Fruit fly (Drosophila melanogaster) whole organism, wandering third instar larva: ENCODE results near the gene crc.

Experiments used
- Abd-B ChIP-seq: fragments of >200 bp; optimal IDR thresholded peaks from 2 replicates; lab custom pipeline; 2017; ENCODE audit warnings: missing biosample characterization, missing genetic modification characterization
- CG32264 ChIP-seq: fragments of 200-800 bp; sonication (Bioruptor generic); optimal IDR thresholded peaks from 2 replicates; lab custom pipeline; 2016; ENCODE audit warnings: missing biosample characterization, missing genetic modification characterization
- CG9705 ChIP-seq: fragments of 200-800 bp; sonication (Bioruptor generic); optimal IDR thresholded peaks from 2 replicates; lab custom pipeline; 2018; ENCODE audit warnings: missing biosample characterization, mild to moderate bottlenecking, missing genetic modification characterization
- CrebA ChIP-seq: fragments of 200-800 bp; sonication (Bioruptor generic); optimal IDR thresholded peaks from 2 replicates; lab custom pipeline; 2016; ENCODE audit warnings: missing biosample characterization, mild to moderate bottlenecking, missing genetic modification characterization, borderline replicate concordance
- GATAd ChIP-seq: sonication (Bioruptor generic); optimal IDR thresholded peaks from 2 replicates; lab custom pipeline; 2016; ENCODE audit warnings: missing biosample characterization, missing genetic modification characterization
- HLH106 ChIP-seq: fragments of 200-800 bp; optimal IDR thresholded peaks from 3 replicates; lab custom pipeline; 2019; ENCODE audit warnings: missing biosample characterization, mild to moderate bottlenecking, missing genetic modification characterization, moderate library complexity
- Hnf4 ChIP-seq: fragments of 200-800 bp; sonication (Bioruptor generic); optimal IDR thresholded peaks from 2 replicates; lab custom pipeline; 2016; ENCODE audit warnings: missing biosample characterization, mild to moderate bottlenecking, missing genetic modification characterization
- Hr83 ChIP-seq: fragments of 200-300 bp; sonication (Bioruptor generic); optimal IDR thresholded peaks from 2 replicates; lab custom pipeline; 2016; ENCODE audit warnings: missing biosample characterization, mild to moderate bottlenecking, missing genetic modification characterization, moderate library complexity; ENCODE audit not compliant: poor library complexity, severe bottlenecking
- Jra ChIP-seq: sonication (Bioruptor generic); optimal IDR thresholded peaks from 2 replicates; lab custom pipeline; 2016; ENCODE audit warnings: missing biosample characterization, missing genetic modification characterization
- Mio ChIP-seq: sonication (Bioruptor generic); optimal IDR thresholded peaks from 2 replicates; lab custom pipeline; 2016; ENCODE audit warnings: missing biosample characterization, missing genetic modification characterization
- N ChIP-seq: fragments of >200 bp; optimal IDR thresholded peaks from 2 replicates; lab custom pipeline; 2018; ENCODE audit warnings: missing biosample characterization, missing external identifiers, missing genetic modification characterization
- OdsH ChIP-seq: fragments of 200-800 bp; sonication (Bioruptor generic); optimal IDR thresholded peaks from 2 replicates; lab custom pipeline; 2016; ENCODE audit warnings: missing biosample characterization, mild to moderate bottlenecking, missing genetic modification characterization
- Sp1 ChIP-seq: fragments of 200-800 bp; sonication (Bioruptor generic); optimal IDR thresholded peaks from 3 replicates; lab custom pipeline; 2019; ENCODE audit warnings: missing biosample characterization, mild to moderate bottlenecking, missing genetic modification characterization, moderate library complexity
- Vsx2 ChIP-seq: fragments of 200-300, 225-300 bp; sonication (Bioruptor generic); optimal IDR thresholded peaks from 2 replicates; lab custom pipeline; 2018; ENCODE audit warnings: missing biosample characterization, missing genetic modification characterization; ENCODE audit not compliant: partially characterized antibody
- br ChIP-seq: fragments of 200-800 bp; sonication (Bioruptor generic); optimal IDR thresholded peaks from 2 replicates; lab custom pipeline; 2016; ENCODE audit warnings: missing biosample characterization, missing genetic modification characterization
- brk ChIP-seq: fragments of 200-800 bp; sonication (Bioruptor generic); optimal IDR thresholded peaks from 2 replicates; lab custom pipeline; 2016; ENCODE audit warnings: missing biosample characterization, mild to moderate bottlenecking, missing genetic modification characterization
- dl ChIP-seq, 2 experiments: fragments of 175-275, 200-275 bp in 1 of 2; fragments of 200-275 bp in 1 of 2; sonication (Bioruptor generic); optimal IDR thresholded peaks; lab custom pipeline; 2018; ENCODE audit warnings: mild to moderate bottlenecking in 2 of 2, missing biosample characterization in 2 of 2, missing genetic modification characterization in 2 of 2, moderate library complexity in 2 of 2; ENCODE audit not compliant: partially characterized antibody in 2 of 2, insufficient read depth in 1 of 2
- dmrt93B ChIP-seq: fragments of 200-800 bp; sonication (Bioruptor generic); optimal IDR thresholded peaks from 2 replicates; lab custom pipeline; 2018; ENCODE audit warnings: missing biosample characterization, mild to moderate bottlenecking, missing genetic modification characterization
- dsf ChIP-seq: sonication (Bioruptor generic); optimal IDR thresholded peaks from 2 replicates; lab custom pipeline; 2016; ENCODE audit warnings: missing biosample characterization, missing genetic modification characterization, borderline replicate concordance
- foxo ChIP-seq, 2 experiments: fragments of 200-800 bp; sonication (Bioruptor generic); optimal IDR thresholded peaks; 2 replicates in 1 of 2; 3 replicates in 1 of 2; lab custom pipeline; 2016 to 2017; ENCODE audit warnings: missing biosample characterization in 2 of 2, missing genetic modification characterization in 2 of 2
- fru ChIP-seq: fragments of 200-800 bp; sonication (Bioruptor generic); optimal IDR thresholded peaks from 3 replicates; lab custom pipeline; 2016; ENCODE audit warnings: missing biosample characterization, mild to moderate bottlenecking, missing genetic modification characterization
- h ChIP-seq: fragments of 200-800 bp; sonication (Bioruptor generic); optimal IDR thresholded peaks from 3 replicates; lab custom pipeline; 2016; ENCODE audit warnings: missing biosample characterization, mild to moderate bottlenecking, missing genetic modification characterization
- lola ChIP-seq: fragments of >200 bp; optimal IDR thresholded peaks from 2 replicates; lab custom pipeline; 2017; ENCODE audit warnings: missing biosample characterization, missing genetic modification characterization
- pan ChIP-seq: fragments of >200 bp; optimal IDR thresholded peaks from 2 replicates; lab custom pipeline; 2017
- psq ChIP-seq: fragments of 200-800 bp; sonication (Bioruptor generic); optimal IDR thresholded peaks from 3 replicates; lab custom pipeline; 2017; ENCODE audit warnings: missing biosample characterization, mild to moderate bottlenecking, missing genetic modification characterization, moderate library complexity
- rgr ChIP-seq: fragments of 200-800 bp; sonication (Bioruptor generic); optimal IDR thresholded peaks from 3 replicates; lab custom pipeline; 2016; ENCODE audit warnings: missing biosample characterization, mild to moderate bottlenecking, missing genetic modification characterization
- sage ChIP-seq: fragments of 200-800 bp; sonication (Bioruptor generic); optimal IDR thresholded peaks from 2 replicates; lab custom pipeline; 2016; ENCODE audit warnings: missing biosample characterization, mild to moderate bottlenecking, missing genetic modification characterization
- sv ChIP-seq: fragments of 200-800 bp; sonication (Bioruptor generic); optimal IDR thresholded peaks from 3 replicates; lab custom pipeline; 2016; ENCODE audit warnings: missing biosample characterization, missing genetic modification characterization
- woc ChIP-seq: sonication (Bioruptor generic); optimal IDR thresholded peaks from 2 replicates; lab custom pipeline; 2016; ENCODE audit warnings: missing biosample characterization, mild to moderate bottlenecking, missing genetic modification characterization

Gene crc

DNA sequence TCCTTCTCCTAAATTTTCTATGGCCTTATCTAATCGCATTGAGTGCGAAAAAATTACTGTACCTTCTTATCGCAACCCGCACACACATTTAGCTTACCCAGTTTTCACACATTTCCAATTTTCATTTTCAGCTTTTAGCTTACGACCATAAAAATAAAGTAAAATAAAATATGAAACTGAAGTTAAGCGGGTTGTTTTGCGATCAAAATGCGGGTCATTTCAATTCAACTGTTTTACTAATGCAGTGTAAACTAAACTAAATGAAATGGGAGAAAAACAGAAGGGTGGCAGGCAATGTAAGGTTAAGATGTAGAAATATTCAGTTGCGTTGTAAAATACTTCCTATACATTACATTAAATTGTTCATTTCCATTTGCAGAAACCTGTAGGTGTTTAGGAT is 11.5 kb downstream of the crc start:
- no peak for TF ChIP-seq rgr (GFP tag; lab: Kevin White, UChicago)
- TF ChIP-seq Sp1 (GFP tag; lab: Kevin White, UChicago) = no peak
- TF ChIP-seq woc = no peak
- TF ChIP-seq, all 38 proteins: peak for 0

DNA sequence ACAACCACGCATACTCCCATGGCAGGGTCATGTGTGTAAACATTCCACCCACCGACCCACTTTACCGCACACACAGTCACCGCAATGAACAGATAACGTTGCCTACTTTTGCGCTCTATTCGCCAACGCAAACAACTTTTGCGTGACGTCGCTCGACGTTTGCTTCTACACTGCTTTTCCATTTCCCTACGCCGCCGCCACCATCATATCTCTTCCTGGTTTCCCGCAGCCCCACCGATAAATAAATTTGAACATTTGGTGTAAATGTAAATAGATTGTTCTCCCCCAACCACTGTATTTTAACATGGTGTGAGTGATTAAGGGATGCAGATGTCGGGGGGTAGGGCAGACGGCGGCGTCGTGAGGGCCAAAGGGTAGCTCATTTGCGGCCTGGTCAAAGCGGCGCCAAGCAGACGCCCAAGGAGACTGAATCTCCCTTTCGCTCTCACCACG is 13.8 kb downstream of the crc start:
- TF ChIP-seq foxo (GFP tag; optimal IDR thresholded peaks at IDR 0.05; lab: Kevin White, UChicago) = no peak
- no peak for TF ChIP-seq Hr83
- TF ChIP-seq br = no peak
- no peak for TF ChIP-seq dmrt93B

DNA sequence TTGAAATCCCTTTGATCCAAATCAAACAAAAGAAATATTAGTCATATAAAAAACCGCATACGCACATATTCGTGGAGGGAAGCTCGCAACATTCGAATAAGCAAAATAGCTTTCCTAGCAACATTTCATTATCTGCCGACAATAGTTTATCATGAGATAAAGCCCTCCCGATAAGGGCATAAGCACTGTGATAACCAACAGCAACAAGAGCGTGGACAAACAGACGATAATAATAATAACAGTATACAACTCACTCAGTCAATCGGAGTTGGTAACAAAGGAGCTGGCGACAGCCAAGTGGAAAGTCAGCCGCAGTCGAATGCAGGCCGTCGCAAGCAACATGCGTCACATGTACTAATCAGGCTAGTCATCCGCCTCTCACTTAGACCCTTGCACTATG is 18.7 kb downstream of the crc start:
- TF ChIP-seq br (no peak), fru (GFP tag; lab: Kevin White, UChicago) (no peak), dsf (GFP tag; lab: Kevin White, UChicago) (no peak), brk (GFP tag; lab: Kevin White, UChicago) (no peak), N (no peak), Sp1 (GFP tag; lab: Kevin White, UChicago) (no peak), lola (GFP tag; lab: Kevin White, UChicago) (no peak), pan (lab: Kevin White, UChicago) (no peak), Hnf4 (no peak), OdsH (GFP tag; lab: Kevin White, UChicago) (no peak), h (GFP tag; lab: Kevin White, UChicago) (no peak), psq (no peak), foxo (GFP tag; optimal IDR thresholded peaks at IDR 0.05; lab: Kevin White, UChicago) (no peak), Mio (GFP tag; lab: Kevin White, UChicago) (no peak), Abd-B (GFP tag; lab: Kevin White, UChicago) (no peak), CrebA (GFP tag; lab: Kevin White, UChicago) (no peak), GATAd (GFP tag; lab: Kevin White, UChicago) (no peak), sv (GFP tag; lab: Kevin White, UChicago) (no peak)

DNA sequence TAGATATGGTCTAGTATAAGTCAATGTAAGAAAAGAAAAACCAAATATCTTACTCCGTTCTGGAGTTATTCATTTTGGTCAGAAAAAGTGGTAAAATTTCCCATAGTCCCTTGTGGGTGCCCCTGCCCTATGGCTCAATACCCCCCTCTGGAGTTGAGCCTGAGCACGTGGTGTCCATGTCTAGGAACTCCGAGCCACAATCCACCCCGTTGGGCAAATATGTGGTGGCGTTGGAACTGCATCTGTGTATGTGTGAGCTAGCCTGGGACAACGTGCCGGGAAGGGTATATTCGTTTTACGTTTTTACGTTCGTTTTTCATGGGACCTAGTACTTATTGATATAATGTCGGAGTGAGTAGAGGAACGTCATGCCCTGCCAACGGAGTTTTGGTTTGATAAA is 20.2 kb downstream of the crc start:
- no peak for TF ChIP-seq CG32264 (GFP tag; lab: Kevin White, UChicago)
- TF ChIP-seq woc = peak; percentile 8
- no peak for TF ChIP-seq Hnf4
- TF ChIP-seq fru (GFP tag; lab: Kevin White, UChicago) = no peak

DNA sequence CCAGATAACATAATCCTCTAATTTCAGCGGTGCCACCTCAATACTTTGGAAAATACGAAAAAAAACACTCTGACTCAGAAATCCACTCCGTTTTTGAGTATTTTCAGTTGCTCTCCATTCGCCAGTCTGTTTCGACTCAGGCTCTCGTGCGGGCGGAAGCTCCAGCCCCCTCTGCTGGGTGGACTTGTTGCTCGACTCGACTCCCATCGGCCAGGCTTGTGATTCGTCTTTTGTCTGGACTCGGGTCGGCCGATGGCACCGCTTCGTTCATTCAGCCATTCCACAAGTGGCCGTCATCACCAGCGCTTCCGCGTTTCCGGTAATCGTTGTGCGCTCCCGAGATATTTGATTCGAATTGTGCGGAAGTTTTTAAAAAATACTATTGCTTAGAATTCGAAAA is 20.8 kb downstream of the crc start, which contains the start of gene dimm:
Gene dimm, plus strand, starts transcription at position 255 of the 400 bp plus-strand sequence.
- TF ChIP-seq sage (no peak), Vsx2 (GFP tag; lab: Kevin White, UChicago) (no peak), Jra (GFP tag; lab: Kevin White, UChicago) (no peak)

DNA sequence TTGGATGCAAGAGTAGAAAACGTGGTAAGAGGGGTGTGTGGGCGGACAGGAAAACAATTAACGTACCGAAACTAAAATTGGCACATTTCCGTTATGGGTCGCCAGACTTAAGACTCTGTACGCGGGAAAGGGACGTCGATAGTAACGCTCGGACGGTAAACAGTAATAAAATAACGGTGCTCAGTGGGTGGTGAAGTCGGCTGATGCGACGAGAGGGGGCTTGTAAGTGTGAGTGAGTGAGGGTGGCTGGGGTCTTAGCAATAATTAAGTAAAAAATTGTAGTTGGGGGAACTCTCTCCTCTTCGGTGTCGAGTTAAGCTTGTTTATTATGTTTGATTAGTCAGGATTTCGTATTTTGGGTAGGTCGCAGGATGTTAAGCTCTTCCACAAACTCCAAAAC is 31.0 kb downstream of the crc start:
- no peak for TF ChIP-seq br
- no peak for TF ChIP-seq CG32264 (GFP tag; lab: Kevin White, UChicago)
- TF ChIP-seq CG9705 (GFP tag; lab: Kevin White, UChicago) = no peak
- TF ChIP-seq HLH106 (tag; lab: Kevin White, UChicago) = no peak
- TF ChIP-seq Sp1 (GFP tag; lab: Kevin White, UChicago) = no peak
- no peak for TF ChIP-seq dl (GFP tag; optimal IDR thresholded peaks at IDR 0.05; lab: Kevin White, UChicago; ENCODE audit: insufficient read depth in 1 of 2, partially characterized antibody in 2 of 2)
- TF ChIP-seq lola (GFP tag; lab: Kevin White, UChicago) = no peak
- no peak for TF ChIP-seq Jra (GFP tag; lab: Kevin White, UChicago)
- TF ChIP-seq Hnf4 = no peak
- TF ChIP-seq h (GFP tag; lab: Kevin White, UChicago) = no peak
